Worm (Caenorhabditis elegans): Measurements from ENCODE around the gene W04H10.1.
A peak's percentile ranks its signal among the peaks of the same experiment; 100 is the strongest.

Gene W04H10.1

DNA sequence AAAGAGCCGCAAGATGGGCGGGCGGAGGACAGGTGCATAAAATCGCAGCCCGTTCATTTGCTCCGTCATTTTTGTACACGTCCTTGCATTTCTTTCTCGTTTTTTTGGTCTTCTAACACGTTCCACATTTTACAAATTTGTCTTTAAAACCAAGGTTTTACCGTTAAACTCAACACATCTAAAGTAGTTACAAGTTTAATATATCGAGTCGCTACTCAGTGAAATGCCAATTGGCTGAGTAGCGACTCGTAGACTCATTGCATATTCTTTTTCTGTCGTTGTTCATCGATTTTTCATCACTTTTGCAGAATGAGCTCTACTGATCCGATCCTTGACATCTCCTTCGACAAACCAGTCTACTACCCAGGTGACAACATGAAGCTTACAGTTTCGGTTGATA is 18.3 kb downstream of the W04H10.1 start, which contains the start of gene arrd-1:
arrd-1 (plus strand) TSS at position 301 of the 400 bp plus-strand sequence.
- no peak for TF ChIP-seq gmeb-1 (tag; optimal IDR thresholded peaks at IDR 0.05)
- no peak for TF ChIP-seq sem-4 (tag; optimal IDR thresholded peaks at IDR 0.05)
- no peak for TF ChIP-seq nhr-10 (tag; optimal IDR thresholded peaks at IDR 0.05)
- no peak for TF ChIP-seq ztf-1 (GFP tag; conservative IDR thresholded peaks at IDR 0.05)
- no peak for TF ChIP-seq sma-9 (GFP tag; optimal IDR thresholded peaks at IDR 0.05)
- no peak for TF ChIP-seq sma-9 (tag; optimal IDR thresholded peaks at IDR 0.05)
- TF ChIP-seq fos-1 (tag; optimal IDR thresholded peaks at IDR 0.05): no peak
- TF ChIP-seq lin-39 (tag; optimal IDR thresholded peaks at IDR 0.05): no peak
- no peak for TF ChIP-seq nhr-21 (tag; optimal IDR thresholded peaks at IDR 0.05)
- TF ChIP-seq nhr-237 (tag; optimal IDR thresholded peaks at IDR 0.05): no peak
- no peak for TF ChIP-seq sma-3 (GFP tag; optimal IDR thresholded peaks at IDR 0.05)
- no peak for TF ChIP-seq skn-1 (tag; optimal IDR thresholded peaks at IDR 0.05)
- TF ChIP-seq F13H6.1 (tag; optimal IDR thresholded peaks at IDR 0.05): no peak
- TF ChIP-seq lsy-2 (tag; optimal IDR thresholded peaks at IDR 0.05): no peak
- TF ChIP-seq ZK546.5 (tag; optimal IDR thresholded peaks at IDR 0.05): no peak
- TF ChIP-seq nhr-12 (tag; optimal IDR thresholded peaks at IDR 0.05): no peak
- no peak for TF ChIP-seq ceh-16 (tag; optimal IDR thresholded peaks at IDR 0.05)
- TF ChIP-seq zag-1 (tag; optimal IDR thresholded peaks at IDR 0.05): no peak

- TF ChIP-seq nhr-21 (tag; optimal IDR thresholded peaks at IDR 0.05): no peak
- TF ChIP-seq sem-4 (tag; optimal IDR thresholded peaks at IDR 0.05): no peak
- no peak for TF ChIP-seq snpc-4 (tag; optimal IDR thresholded peaks at IDR 0.05)
- TF ChIP-seq nhr-23 (tag; optimal IDR thresholded peaks at IDR 0.05): no peak
- TF ChIP-seq ceh-16 (tag; optimal IDR thresholded peaks at IDR 0.05): no peak
- no peak for TF ChIP-seq nhr-25 (tag; optimal IDR thresholded peaks at IDR 0.05)
- TF ChIP-seq R02D3.7 (tag; optimal IDR thresholded peaks at IDR 0.05): no peak
- no peak for TF ChIP-seq nhr-129 (tag; optimal IDR thresholded peaks at IDR 0.05)
- no peak for TF ChIP-seq skn-1 (tag; optimal IDR thresholded peaks at IDR 0.05)
- TF ChIP-seq F13H6.1 (tag; optimal IDR thresholded peaks at IDR 0.05): no peak
- no peak for TF ChIP-seq crh-2 (tag; optimal IDR thresholded peaks at IDR 0.05)
Measured at ce11 chrII:627913-628312, 19.1 kb downstream of the W04H10.1 start.

ce11 chrII:633984-634383 is 25.1 kb downstream of the W04H10.1 start, which contains the start of gene T04B8.1:
Gene T04B8.1 (plus strand): TSS chrII:634284.
- TF ChIP-seq blmp-1 (tag; optimal IDR thresholded peaks at IDR 0.05; ENCODE audit: insufficient read depth): no peak
- no peak for TF ChIP-seq nhr-12 (tag; optimal IDR thresholded peaks at IDR 0.05)
- no peak for TF ChIP-seq lin-11 (tag; optimal IDR thresholded peaks at IDR 0.05)
- no peak for TF ChIP-seq nhr-129 (tag; optimal IDR thresholded peaks at IDR 0.05)

- TF ChIP-seq C34F6.9 (tag; optimal IDR thresholded peaks at IDR 0.05): peak; percentile 12
- TF ChIP-seq alr-1 (tag; optimal IDR thresholded peaks at IDR 0.05): no peak
Measured at ce11 chrII:639467-639866, 30.6 kb downstream of the W04H10.1 start, which contains the start of gene K07E8.6. Gene K07E8.6 (minus strand): TSS chrII:639567.

DNA sequence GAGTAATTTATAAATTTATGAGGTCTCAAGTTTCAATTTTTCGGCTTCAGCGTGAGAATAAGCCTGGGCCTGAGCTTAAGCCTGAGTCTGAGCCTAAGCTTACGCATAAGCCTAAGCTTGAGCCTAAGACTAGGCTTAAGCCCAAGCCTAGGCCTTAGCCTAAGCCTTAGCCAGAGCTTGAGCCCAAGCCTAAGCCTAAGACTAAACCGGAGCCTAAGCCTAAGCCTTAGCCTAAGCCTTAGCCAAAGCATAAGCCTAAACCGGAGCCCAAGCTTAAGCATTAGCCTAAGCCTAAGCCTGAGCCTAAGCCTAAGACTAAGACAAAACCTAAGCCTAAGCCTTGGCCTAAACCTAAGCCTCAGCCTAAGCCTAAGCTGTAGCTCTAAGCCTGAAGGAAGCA is 34.9 kb downstream of the W04H10.1 start:
- TF ChIP-seq alr-1 (tag; optimal IDR thresholded peaks at IDR 0.05) (no peak), ZK546.5 (tag; optimal IDR thresholded peaks at IDR 0.05) (no peak), sma-9 (GFP tag; optimal IDR thresholded peaks at IDR 0.05) (no peak), sma-9 (tag; optimal IDR thresholded peaks at IDR 0.05) (no peak), nhr-237 (tag; optimal IDR thresholded peaks at IDR 0.05) (no peak), nhr-11 (tag; optimal IDR thresholded peaks at IDR 0.05) (no peak), lin-11 (tag; optimal IDR thresholded peaks at IDR 0.05) (no peak), nhr-77 (tag; optimal IDR thresholded peaks at IDR 0.05) (no peak), C34F6.9 (tag; optimal IDR thresholded peaks at IDR 0.05) (no peak)

ce11 chrII:650321-651005 is 41.6 kb downstream of the W04H10.1 start, which contains the start of the genes K07E8.7 and frpr-14:
Gene K07E8.7 (minus strand): TSS chrII:650367.
Gene frpr-14 (plus strand): TSS chrII:650955.
- TF ChIP-seq crh-2 (tag; optimal IDR thresholded peaks at IDR 0.05): no peak
- no peak for TF ChIP-seq nhr-10 (tag; optimal IDR thresholded peaks at IDR 0.05)
- TF ChIP-seq nhr-129 (tag; optimal IDR thresholded peaks at IDR 0.05): peak; percentile 10
- no peak for TF ChIP-seq Y55F3AM.14 (GFP tag; optimal IDR thresholded peaks at IDR 0.05)
- no peak for TF ChIP-seq nhr-25 (tag; optimal IDR thresholded peaks at IDR 0.05)
- TF ChIP-seq fos-1 (tag; optimal IDR thresholded peaks at IDR 0.05): peak; percentile 7
- TF ChIP-seq lin-13 (GFP tag; optimal IDR thresholded peaks at IDR 0.05): no peak
- no peak for TF ChIP-seq snpc-4 (tag; optimal IDR thresholded peaks at IDR 0.05)
- no peak for TF ChIP-seq C34F6.9 (tag; optimal IDR thresholded peaks at IDR 0.05)
- TF ChIP-seq lsy-2 (tag; optimal IDR thresholded peaks at IDR 0.05): peak in 1 of 2 experiments; percentile 67
- TF ChIP-seq sma-9 (GFP tag; optimal IDR thresholded peaks at IDR 0.05): no peak
- TF ChIP-seq sma-9 (tag; optimal IDR thresholded peaks at IDR 0.05): no peak
- no peak for TF ChIP-seq ZK546.5 (tag; optimal IDR thresholded peaks at IDR 0.05)
- TF ChIP-seq R02D3.7 (tag; optimal IDR thresholded peaks at IDR 0.05): no peak
- no peak for TF ChIP-seq ztf-1 (GFP tag; conservative IDR thresholded peaks at IDR 0.05)
- TF ChIP-seq unc-55 (GFP tag; optimal IDR thresholded peaks at IDR 0.05): peak; percentile 58
- no peak for TF ChIP-seq peb-1 (tag; optimal IDR thresholded peaks at IDR 0.05)
- no peak for TF ChIP-seq unc-39 (tag; optimal IDR thresholded peaks at IDR 0.05)
- TF ChIP-seq nhr-23 (tag; optimal IDR thresholded peaks at IDR 0.05): no peak
- peak; percentile 31 for TF ChIP-seq gmeb-1 (tag; optimal IDR thresholded peaks at IDR 0.05)
- TF ChIP-seq egl-27 (tag; optimal IDR thresholded peaks at IDR 0.05): no peak
- TF ChIP-seq blmp-1 (tag; optimal IDR thresholded peaks at IDR 0.05; ENCODE audit: insufficient read depth): no peak
- no peak for TF ChIP-seq mab-5 (tag; optimal IDR thresholded peaks at IDR 0.05)
- TF ChIP-seq ceh-16 (tag; optimal IDR thresholded peaks at IDR 0.05): no peak
- TF ChIP-seq sem-4 (tag; optimal IDR thresholded peaks at IDR 0.05): no peak
- TF ChIP-seq lin-39 (tag; optimal IDR thresholded peaks at IDR 0.05): no peak
- TF ChIP-seq zag-1 (tag; optimal IDR thresholded peaks at IDR 0.05): no peak
- no peak for TF ChIP-seq dmd-4 (tag; optimal IDR thresholded peaks at IDR 0.05)
